Worm (Caenorhabditis elegans) whole organism, young adult: ENCODE data around the gene hat-1.
"Not testable (repeated sequence)": the region's sequence is repeated elsewhere in the genome, so short reads cannot be mapped to it uniquely, and the experiment has no call there.

ENCODE experiments used
- B0019.2 ChIP-seq: fragments of 200-800 bp; sonication (Bioruptor generic); conservative IDR thresholded peaks from 2 replicates; pipeline ENCODE4 v1.3.6; 2022; ENCODE audit warnings: missing genetic modification reagents, missing genetic modification characterization, missing compliant biosample characterization
- D2030.7 ChIP-seq: fragments of 200-800 bp; sonication (Bioruptor generic); IDR thresholded peaks from 2 replicates; pipeline ENCODE4 v1.3.6; 2022; ENCODE audit warnings: missing genetic modification reagents, missing genetic modification characterization, missing compliant biosample characterization
- K12H6.12 ChIP-seq: fragments of 200-800 bp; sonication (Bioruptor generic); optimal IDR thresholded peaks from 2 replicates; lab custom pipeline; 2018; ENCODE audit warnings: mild to moderate bottlenecking, missing genetic modification characterization, missing compliant biosample characterization
- Y53G8AR.9 ChIP-seq: fragments of 200-800 bp; sonication (Bioruptor generic); conservative IDR thresholded peaks from 2 replicates; pipeline ENCODE4 v1.3.6; 2022; ENCODE audit warnings: missing genetic modification reagents, missing genetic modification characterization, missing compliant biosample characterization
- Y67H2A.10 ChIP-seq: fragments of 200-800 bp; sonication (Bioruptor generic); conservative IDR thresholded peaks from 2 replicates; pipeline ENCODE4 v1.3.6; 2022; ENCODE audit warnings: missing genetic modification reagents, missing genetic modification characterization, missing compliant biosample characterization
- Y79H2A.3 ChIP-seq: fragments of 200-800 bp; sonication (Bioruptor generic); conservative IDR thresholded peaks from 2 replicates; pipeline ENCODE4 v1.3.6; 2022; ENCODE audit warnings: missing genetic modification reagents, missing genetic modification characterization, missing compliant biosample characterization
- Y95B8A.8 ChIP-seq: fragments of 200-800 bp; sonication (Bioruptor generic); IDR thresholded peaks from 2 replicates; pipeline ENCODE4 v1.3.6; 2022; ENCODE audit warnings: missing genetic modification reagents, missing genetic modification characterization, missing compliant biosample characterization
- athp-1 ChIP-seq: sonication (generic microtip); optimal IDR thresholded peaks from 2 replicates; lab custom pipeline; 2017; ENCODE audit warnings: mild to moderate bottlenecking, missing genetic modification characterization, missing compliant biosample characterization
- attf-3 ChIP-seq: fragments of 200-800 bp; sonication (Bioruptor generic); conservative IDR thresholded peaks from 2 replicates; pipeline ENCODE4 v1.3.6; 2022; ENCODE audit warnings: missing genetic modification reagents, missing genetic modification characterization, missing compliant biosample characterization
- attf-5 ChIP-seq: fragments of 200-800 bp; sonication (Bioruptor generic); optimal IDR thresholded peaks from 2 replicates; lab custom pipeline; 2018; ENCODE audit warnings: mild to moderate bottlenecking, missing genetic modification characterization, missing compliant biosample characterization
- ceh-100 ChIP-seq: fragments of 200-800 bp; sonication (Bioruptor generic); IDR thresholded peaks from 2 replicates; pipeline ENCODE4 v1.3.6; 2022; ENCODE audit warnings: missing genetic modification reagents, missing genetic modification characterization, missing compliant biosample characterization
- ceh-91 ChIP-seq: fragments of 200-800 bp; sonication (Bioruptor generic); IDR thresholded peaks from 2 replicates; pipeline ENCODE4 v1.3.6; 2022; ENCODE audit warnings: missing genetic modification reagents, missing genetic modification characterization, missing compliant biosample characterization
- dox-1 ChIP-seq: fragments of 200-800 bp; sonication (Bioruptor generic); IDR thresholded peaks from 2 replicates; pipeline ENCODE4 v1.3.6; 2022; ENCODE audit warnings: missing genetic modification reagents, missing genetic modification characterization, missing compliant biosample characterization
- egl-44 ChIP-seq: fragments of 200-800 bp; sonication (Bioruptor generic); IDR thresholded peaks from 2 replicates; pipeline ENCODE4 v1.3.6; 2022; ENCODE audit warnings: missing genetic modification reagents, missing genetic modification characterization, missing compliant biosample characterization
- ekl-4 ChIP-seq: fragments of 200-800 bp; sonication (Bioruptor generic); IDR thresholded peaks from 2 replicates; pipeline ENCODE4 v1.3.6; 2022; ENCODE audit warnings: missing genetic modification reagents, missing genetic modification characterization, missing compliant biosample characterization
- hsf-1 ChIP-seq: fragments of 200-800 bp; sonication (Bioruptor generic); IDR thresholded peaks from 2 replicates; pipeline ENCODE4 v1.3.6; 2022; ENCODE audit warnings: missing genetic modification reagents, missing genetic modification characterization, missing compliant biosample characterization
- let-607 ChIP-seq, 2 experiments: fragments of 200-800 bp in 1 of 2; sonication (Bioruptor generic) in 1 of 2; sonication (generic microtip) in 1 of 2; optimal IDR thresholded peaks; 2 replicates each; lab custom pipeline; 2016 to 2018; ENCODE audit warnings: mild to moderate bottlenecking in 2 of 2, missing compliant biosample characterization in 2 of 2, missing genetic modification characterization in 2 of 2, moderate library complexity in 2 of 2, missing genotype in 1 of 2
- lin-35 ChIP-seq, 3 experiments: fragments of 150-350 bp in 2 of 3; sonication (generic microtip) in 1 of 3; optimal IDR thresholded peaks; 2 replicates each; lab custom pipeline; 2014 to 2018; ENCODE audit warnings: missing biosample characterization in 3 of 3, missing genetic modification characterization in 3 of 3, missing genetic modification reagents in 3 of 3
- lin-54 ChIP-seq: fragments of 200-800 bp; sonication (Bioruptor generic); optimal IDR thresholded peaks from 2 replicates; lab custom pipeline; 2018; ENCODE audit warnings: mild to moderate bottlenecking, missing genetic modification characterization, missing compliant biosample characterization
- lir-1 ChIP-seq: fragments of 200-800 bp; sonication (Bioruptor generic); conservative IDR thresholded peaks from 2 replicates; pipeline ENCODE4 v1.3.6; 2022; ENCODE audit warnings: missing genetic modification reagents, missing genetic modification characterization, missing compliant biosample characterization
- madf-6 ChIP-seq: fragments of 200-800 bp; sonication (Bioruptor generic); IDR thresholded peaks from 2 replicates; pipeline ENCODE4 v1.3.6; 2022; ENCODE audit warnings: missing genetic modification reagents, missing genetic modification characterization, missing compliant biosample characterization
- madf-8 ChIP-seq: fragments of 200-800 bp; sonication (Bioruptor generic); conservative IDR thresholded peaks from 2 replicates; pipeline ENCODE4 v1.3.6; 2022; ENCODE audit warnings: missing genetic modification reagents, missing genetic modification characterization, missing compliant biosample characterization
- mes-4 ChIP-seq: sonication (generic microtip); optimal IDR thresholded peaks from 2 replicates; lab custom pipeline; 2016; ENCODE audit warnings: missing genotype, missing genetic modification characterization, missing compliant biosample characterization
- nfyb-1 ChIP-seq: fragments of 200-800 bp; sonication (Bioruptor generic); IDR thresholded peaks from 2 replicates; pipeline ENCODE4 v1.3.6; 2022; ENCODE audit warnings: missing genetic modification reagents, missing genetic modification characterization, missing compliant biosample characterization
- nhr-27 ChIP-seq: fragments of 200-800 bp; sonication (Bioruptor generic); optimal IDR thresholded peaks from 2 replicates; lab custom pipeline; 2018; ENCODE audit warnings: mild to moderate bottlenecking, missing genetic modification characterization, moderate library complexity, missing compliant biosample characterization
- rcor-1 ChIP-seq: fragments of 200-800 bp; sonication (Bioruptor generic); IDR thresholded peaks from 2 replicates; pipeline ENCODE4 v1.3.6; 2022; ENCODE audit warnings: missing genetic modification reagents, missing genetic modification characterization, missing compliant biosample characterization
- snpc-1.3 ChIP-seq: sonication (generic microtip); optimal IDR thresholded peaks from 2 replicates; lab custom pipeline; 2017; ENCODE audit warnings: missing genetic modification characterization, mild to moderate bottlenecking, missing compliant biosample characterization, antibody characterized with exemption, moderate library complexity, missing genotype, missing genetic modification reagents; ENCODE audit not compliant: insufficient read depth
- snpc-3.4 ChIP-seq: sonication (generic microtip); optimal IDR thresholded peaks from 2 replicates; lab custom pipeline; 2017; ENCODE audit warnings: missing genetic modification characterization, mild to moderate bottlenecking, missing compliant biosample characterization, antibody characterized with exemption, moderate library complexity, missing genotype, missing genetic modification reagents
- snpc-4 ChIP-seq, 5 experiments: fragments of 150-350 bp in 1 of 5; sonication (generic microtip) in 4 of 5; optimal IDR thresholded peaks; 2 replicates each; lab custom pipeline; 2014 to 2018; ENCODE audit warnings: missing genetic modification characterization in 5 of 5, missing biosample characterization in 3 of 5, antibody characterized with exemption in 2 of 5, mild to moderate bottlenecking in 2 of 5, missing compliant biosample characterization in 2 of 5, missing genotype in 2 of 5, moderate library complexity in 2 of 5, missing genetic modification reagents in 1 of 5
- tbp1 ChIP-seq: fragments of 200-800 bp; sonication (Bioruptor generic); optimal IDR thresholded peaks from 2 replicates; lab custom pipeline; 2018; ENCODE audit warnings: mild to moderate bottlenecking, missing genetic modification characterization, missing compliant biosample characterization
- tlf-1 ChIP-seq: fragments of 200-800 bp; sonication (Bioruptor generic); optimal IDR thresholded peaks from 2 replicates; lab custom pipeline; 2018; ENCODE audit warnings: mild to moderate bottlenecking, missing genetic modification characterization, missing compliant biosample characterization
- unc-130 ChIP-seq: sonication (generic microtip); optimal IDR thresholded peaks from 2 replicates; lab custom pipeline; 2016; ENCODE audit warnings: missing genetic modification reagents, missing genetic modification characterization, missing compliant biosample characterization
- xnd-1 ChIP-seq: sonication (generic microtip); optimal IDR thresholded peaks from 2 replicates; lab custom pipeline; 2016; ENCODE audit warnings: missing genotype, missing genetic modification reagents, missing genetic modification characterization, missing compliant biosample characterization
- zfh-2 ChIP-seq: fragments of 200-800 bp; sonication (Bioruptor generic); conservative IDR thresholded peaks from 2 replicates; pipeline ENCODE4 v1.3.6; 2022; ENCODE audit warnings: missing genetic modification reagents, missing genetic modification characterization, missing compliant biosample characterization
- ztf-18 ChIP-seq: sonication (generic microtip); optimal IDR thresholded peaks from 2 replicates; lab custom pipeline; 2016; ENCODE audit warnings: missing genotype, mild to moderate bottlenecking, missing genetic modification characterization, missing compliant biosample characterization
- ztf-22 ChIP-seq: fragments of 200-800 bp; sonication (Bioruptor generic); optimal IDR thresholded peaks from 2 replicates; lab custom pipeline; 2018; ENCODE audit warnings: mild to moderate bottlenecking, missing genetic modification characterization, moderate library complexity, missing compliant biosample characterization
- ztf-25 ChIP-seq: fragments of 200-800 bp; sonication (Bioruptor generic); IDR thresholded peaks from 2 replicates; pipeline ENCODE4 v1.3.6; 2022; ENCODE audit warnings: missing genetic modification reagents, missing genetic modification characterization, missing compliant biosample characterization

hat-1 gene

ce11 chrIII:10442355-10443140 lies 35.5 kb upstream of the hat-1 start, which contains the start of the genes H04D03.2 and ecps-2 (continued):
- TF ChIP-seq xnd-1 (peak; percentile 72), lin-54 (GFP tag; lab: Kevin White, UChicago) (peak; percentile 56), mes-4 (tag; lab: Kevin White, UChicago) (no peak), athp-1 (no peak), ceh-100 (GFP tag; lab: Robert Waterston, UW) (no peak), nfyb-1 (GFP tag; lab: Robert Waterston, UW) (no peak), snpc-3.4 (tag; lab: Kevin White, UChicago) (no peak), nhr-27 (no peak), D2030.7 (GFP tag; lab: Robert Waterston, UW) (0 out of 2 replicates have a peak, but pooled peaks have one; percentile 10)

ce11 chrIII:10438780-10439179 lies 31.7 kb upstream of the hat-1 start, which contains the start of gene H04D03.6:
Gene H04D03.6, minus strand, starts transcription at chrIII:10438880.
- TF ChIP-seq let-607 (tag; optimal IDR thresholded peaks at IDR 0.05; lab: Kevin White, UChicago); ztf-22 (GFP tag; lab: Kevin White, UChicago); attf-3 (GFP tag; lab: Robert Waterston, UW): not testable (repeated sequence)
- TF ChIP-seq, all 124 proteins: peak for 0; not testable (repeated sequence) for 124

ce11 chrIII:10435938-10436842 lies 29.1 kb upstream of the hat-1 start, which contains the start of the genes smrd-1 and enu-3.1:
Gene smrd-1, minus strand, starts transcription at chrIII:10435988.
Gene enu-3.1, plus strand, starts transcription at chrIII:10436276.
- 0 out of 2 replicates have a peak, but pooled peaks have one; percentile 34 for TF ChIP-seq madf-8 (GFP tag; lab: Robert Waterston, UW)
- TF ChIP-seq tbp1 (GFP tag; lab: Kevin White, UChicago), result peak; percentile 28
- TF ChIP-seq B0019.2, result peak; percentile 70
- peak; percentile 48; the same call in 1 of the 2 replicates for TF ChIP-seq zfh-2 (GFP tag; lab: Robert Waterston, UW)
- peak; percentile 95 for TF ChIP-seq ceh-100 (GFP tag; lab: Robert Waterston, UW)
- peak; percentile 65 for TF ChIP-seq ztf-18
- peak; percentile 62; the same call in 1 of the 2 replicates for TF ChIP-seq Y95B8A.8 (GFP tag; lab: Robert Waterston, UW)
- peak; percentile 28; the same call in 1 of the 2 replicates for TF ChIP-seq Y67H2A.10 (GFP tag; lab: Robert Waterston, UW)
- TF ChIP-seq ceh-91, result peak; percentile 61
- TF ChIP-seq xnd-1, result peak; percentile 22
- TF ChIP-seq snpc-4 (GFP tag; optimal IDR thresholded peaks at IDR 0.05; lab: Kevin White, UChicago), result not testable (repeated sequence)
- TF ChIP-seq snpc-4 (tag; optimal IDR thresholded peaks at IDR 0.05; lab: Kevin White, UChicago), result peak in 2 of 4 experiments; percentile 33 to 42
- TF ChIP-seq dox-1 (GFP tag; lab: Robert Waterston, UW), result peak; percentile 88
- TF ChIP-seq madf-6, result peak; percentile 73
- peak; percentile 76 for TF ChIP-seq ekl-4 (GFP tag; lab: Robert Waterston, UW)
- TF ChIP-seq nfyb-1 (GFP tag; lab: Robert Waterston, UW), result peak; percentile 61; the same call in 1 of the 2 replicates
- TF ChIP-seq K12H6.12 (tag; lab: Kevin White, UChicago), result peak; percentile 53
- peak; percentile 5 for TF ChIP-seq tlf-1 (GFP tag; lab: Kevin White, UChicago)
- peak; percentile 92 for TF ChIP-seq D2030.7 (GFP tag; lab: Robert Waterston, UW)
- TF ChIP-seq attf-3 (GFP tag; lab: Robert Waterston, UW), result peak; percentile 63; the same call in 1 of the 2 replicates
- 0 out of 2 replicates have a peak, but pooled peaks have one; percentile 24 for TF ChIP-seq lir-1
- peak; percentile 51; the same call in 1 of the 2 replicates for TF ChIP-seq Y53G8AR.9
- peak; percentile 83 for TF ChIP-seq attf-5
- TF ChIP-seq snpc-1.3 (tag; lab: Kevin White, UChicago), result peak; percentile 14
- peak; percentile 84 for TF ChIP-seq rcor-1 (GFP tag; lab: Robert Waterston, UW)
- TF ChIP-seq hsf-1 (GFP tag; lab: Robert Waterston, UW), result peak; percentile 62
- TF ChIP-seq lin-35 (GFP tag; optimal IDR thresholded peaks at IDR 0.05; lab: Kevin White, UChicago), result peak in 1 of 3 experiments; percentile 64
- 0 out of 2 replicates have a peak, but pooled peaks have one; percentile 37 for TF ChIP-seq ztf-25 (GFP tag; lab: Robert Waterston, UW)
- TF ChIP-seq lin-54 (GFP tag; lab: Kevin White, UChicago), result peak; percentile 87
- TF ChIP-seq Y79H2A.3, result 0 out of 2 replicates have a peak, but pooled peaks have one; percentile 7
- 0 out of 2 replicates have a peak, but pooled peaks have one; percentile 18 for TF ChIP-seq egl-44 (GFP tag; lab: Robert Waterston, UW)
- peak; percentile 27 for TF ChIP-seq unc-130 (GFP tag; lab: Kevin White, UChicago)
